Fruit fly (Drosophila melanogaster) whole organism, embryonic: ENCODE measurements around the gene CG13126.
A peak's percentile ranks its signal among the peaks of the same experiment; 100 is the strongest.

ENCODE experiments used
- Adf1 ChIP-seq: fragments of 200-800 bp; sonication (Bioruptor generic); IDR thresholded peaks from 2 replicates; pipeline ENCODE4 v1.3.6; 2022; ENCODE audit warnings: missing biosample characterization, missing genetic modification characterization
- B-H2 ChIP-seq: fragments of 200-800 bp; sonication (Bioruptor generic); optimal IDR thresholded peaks from 2 replicates; lab custom pipeline; 2018; ENCODE audit warnings: missing biosample characterization, mild to moderate bottlenecking, missing genetic modification characterization
- CG10543 ChIP-seq: fragments of 200-800 bp; sonication (Bioruptor generic); optimal IDR thresholded peaks from 3 replicates; lab custom pipeline; 2017; ENCODE audit warnings: missing biosample characterization, mild to moderate bottlenecking, missing genetic modification characterization, moderate library complexity
- CG11247 ChIP-seq: fragments of 200-800 bp; sonication (Bioruptor generic); IDR thresholded peaks from 2 replicates; pipeline ENCODE4 v1.3.6; 2022; ENCODE audit warnings: missing biosample characterization, missing genetic modification characterization
- CG11695 ChIP-seq: fragments of 200-800 bp; sonication (Bioruptor generic); IDR thresholded peaks from 3 replicates; pipeline ENCODE4 v1.3.6; 2022; ENCODE audit warnings: missing biosample characterization, missing genetic modification characterization
- CG12769 ChIP-seq: fragments of 200-800 bp; sonication (Bioruptor generic); optimal IDR thresholded peaks from 2 replicates; lab custom pipeline; 2019; ENCODE audit warnings: missing biosample characterization, mild to moderate bottlenecking, missing genetic modification characterization, moderate library complexity
- CG13287 ChIP-seq: fragments of 200-800 bp; sonication (Bioruptor generic); IDR thresholded peaks from 2 replicates; pipeline ENCODE4 v1.3.6; 2022; ENCODE audit warnings: missing biosample characterization, missing genetic modification characterization; ENCODE audit not compliant: partially characterized antibody
- CG13894 ChIP-seq: fragments of 200-800 bp; sonication (Bioruptor generic); optimal IDR thresholded peaks from 3 replicates; lab custom pipeline; 2018; ENCODE audit warnings: missing biosample characterization, mild to moderate bottlenecking, missing genetic modification characterization, moderate library complexity
- CG15514 ChIP-seq: fragments of 200-800 bp; sonication (Bioruptor generic); optimal IDR thresholded peaks from 3 replicates; lab custom pipeline; 2017; ENCODE audit warnings: missing biosample characterization, missing genetic modification characterization, mild to moderate bottlenecking, moderate library complexity, missing genetic modification reagents
- CG30403 ChIP-seq: fragments of 200-800 bp; sonication (Bioruptor generic); optimal IDR thresholded peaks from 3 replicates; lab custom pipeline; 2016; ENCODE audit warnings: missing biosample characterization, missing genetic modification characterization
- CG3163 ChIP-seq: fragments of 200-800 bp; sonication (Bioruptor generic); optimal IDR thresholded peaks from 3 replicates; lab custom pipeline; 2016; ENCODE audit warnings: missing biosample characterization, missing genetic modification characterization
- CG32532 ChIP-seq: fragments of 200-800 bp; sonication (Bioruptor generic); IDR thresholded peaks from 2 replicates; pipeline ENCODE4 v1.3.6; 2022; ENCODE audit warnings: missing biosample characterization, missing genetic modification characterization
- CG33557 ChIP-seq: fragments of 200-800 bp; sonication (Bioruptor generic); optimal IDR thresholded peaks from 2 replicates; lab custom pipeline; 2019; ENCODE audit warnings: missing biosample characterization, mild to moderate bottlenecking, missing genetic modification characterization, moderate library complexity
- CG34422 ChIP-seq: fragments of 200-800 bp; sonication (Bioruptor generic); IDR thresholded peaks from 3 replicates; pipeline ENCODE4 v1.3.6; 2022; ENCODE audit warnings: missing biosample characterization, missing genetic modification characterization
- CG6175 ChIP-seq: fragments of 200-800 bp; sonication (Bioruptor generic); IDR thresholded peaks from 3 replicates; pipeline ENCODE4 v1.3.6; 2022; ENCODE audit warnings: missing biosample characterization, missing genetic modification characterization
- CG8290 ChIP-seq, 3 experiments: fragments of 200-800 bp; sonication (Bioruptor generic); optimal IDR thresholded peaks; 2 replicates each; lab custom pipeline; 2016 to 2019; ENCODE audit warnings: missing biosample characterization in 3 of 3, missing genetic modification characterization in 3 of 3, mild to moderate bottlenecking in 2 of 3, moderate library complexity in 1 of 3
- CG9797 ChIP-seq: fragments of 200-800 bp; sonication (Bioruptor generic); optimal IDR thresholded peaks from 3 replicates; lab custom pipeline; 2018; ENCODE audit warnings: missing biosample characterization, mild to moderate bottlenecking, missing genetic modification characterization
- CTCF ChIP-seq: fragments of 200-800 bp; sonication (Bioruptor generic); optimal IDR thresholded peaks from 2 replicates; lab custom pipeline; 2017; ENCODE audit warnings: missing biosample characterization, mild to moderate bottlenecking, missing genetic modification characterization, moderate library complexity
- D ChIP-seq, 2 experiments: fragments of 200-800 bp in 1 of 2; fragments of >200 bp in 1 of 2; sonication (Bioruptor generic) in 1 of 2; optimal IDR thresholded peaks; 2 replicates in 1 of 2; 3 replicates in 1 of 2; lab custom pipeline; 2017; ENCODE audit warnings: mild to moderate bottlenecking in 1 of 2, missing biosample characterization in 1 of 2, missing genetic modification characterization in 1 of 2, missing genetic modification reagents in 1 of 2
- Dbx ChIP-seq: fragments of 200-800 bp; sonication (Bioruptor generic); IDR thresholded peaks from 3 replicates; pipeline ENCODE4 v1.3.6; 2022; ENCODE audit warnings: missing biosample characterization, missing genetic modification characterization
- Deaf1 ChIP-seq: fragments of 200-800 bp; optimal IDR thresholded peaks from 3 replicates; lab custom pipeline; 2019; ENCODE audit warnings: missing biosample characterization, mild to moderate bottlenecking, missing genetic modification characterization, moderate library complexity
- HHEX ChIP-seq: fragments of 200-800 bp; sonication (Bioruptor generic); optimal IDR thresholded peaks from 3 replicates; lab custom pipeline; 2017; ENCODE audit warnings: missing biosample characterization, mild to moderate bottlenecking, missing genetic modification characterization, missing genetic modification reagents
- HLH3B ChIP-seq: fragments of 200-800 bp; sonication (Bioruptor generic); IDR thresholded peaks from 2 replicates; pipeline ENCODE4 v1.3.6; 2022; ENCODE audit warnings: missing biosample characterization, missing genetic modification characterization
- Jarid2 ChIP-seq: fragments of 200-800 bp; sonication (Bioruptor generic); optimal IDR thresholded peaks from 3 replicates; lab custom pipeline; 2017; ENCODE audit warnings: mild to moderate bottlenecking, missing biosample characterization, missing genetic modification reagents, missing genetic modification characterization
- Mad ChIP-seq: fragments of 200-800 bp; sonication (Bioruptor generic); optimal IDR thresholded peaks from 2 replicates; lab custom pipeline; 2016; ENCODE audit warnings: missing biosample characterization, missing genetic modification characterization
- PHDP ChIP-seq: fragments of 200-800 bp; sonication (Bioruptor generic); optimal IDR thresholded peaks from 3 replicates; lab custom pipeline; 2018; ENCODE audit warnings: missing biosample characterization, mild to moderate bottlenecking, missing genetic modification characterization, moderate library complexity
- Rfx ChIP-seq: fragments of 200-800 bp; sonication (Bioruptor generic); IDR thresholded peaks from 2 replicates; pipeline ENCODE4 v1.3.6; 2022; ENCODE audit warnings: missing biosample characterization, missing genetic modification characterization
- Sry-β ChIP-seq: fragments of 200-800 bp; sonication (Bioruptor generic); optimal IDR thresholded peaks from 2 replicates; lab custom pipeline; 2018; ENCODE audit warnings: missing biosample characterization, mild to moderate bottlenecking, missing genetic modification characterization, moderate library complexity
- Trl ChIP-seq, 3 experiments: fragments of >200 bp in 2 of 3; fragments of 200-800 bp in 1 of 3; sonication (Bioruptor generic) in 1 of 3; optimal IDR thresholded peaks; 2 replicates in 1 of 3; 3 replicates in 2 of 3; lab custom pipeline; 2016 to 2017; ENCODE audit warnings: missing biosample characterization in 1 of 3, missing genetic modification characterization in 1 of 3
- ash1 ChIP-seq: fragments of 200-800 bp; sonication (Bioruptor generic); optimal IDR thresholded peaks from 2 replicates; lab custom pipeline; 2018; ENCODE audit warnings: missing biosample characterization, mild to moderate bottlenecking, missing genetic modification characterization
- caup ChIP-seq: fragments of 200-800 bp; sonication (Bioruptor generic); optimal IDR thresholded peaks from 3 replicates; lab custom pipeline; 2017; ENCODE audit warnings: missing biosample characterization, mild to moderate bottlenecking, missing genetic modification characterization, moderate library complexity; ENCODE audit not compliant: severe bottlenecking
- cg ChIP-seq: fragments of 200-800 bp; sonication (Bioruptor generic); optimal IDR thresholded peaks from 3 replicates; lab custom pipeline; 2019; ENCODE audit warnings: missing biosample characterization, mild to moderate bottlenecking, missing genetic modification characterization, moderate library complexity
- chinmo ChIP-seq: fragments of 200-800 bp; sonication (Bioruptor generic); IDR thresholded peaks from 4 replicates; pipeline ENCODE4 v1.3.6; 2022; ENCODE audit warnings: missing biosample characterization, missing genetic modification characterization; ENCODE audit not compliant: partially characterized antibody
- dpn ChIP-seq, 2 experiments: fragments of 200-800 bp; sonication (Bioruptor generic); optimal IDR thresholded peaks; 3 replicates each; lab custom pipeline; 2016; ENCODE audit warnings: missing biosample characterization in 2 of 2, missing genetic modification characterization in 2 of 2
- ftz-f1 ChIP-seq: fragments of 200-800 bp; sonication (Bioruptor generic); optimal IDR thresholded peaks from 2 replicates; lab custom pipeline; 2016; ENCODE audit warnings: missing biosample characterization, missing genetic modification characterization
- kay ChIP-seq: fragments of 200-800 bp; sonication (Bioruptor generic); optimal IDR thresholded peaks from 2 replicates; lab custom pipeline; 2016; ENCODE audit warnings: missing biosample characterization, missing genetic modification characterization
- knrl ChIP-seq: fragments of 200-800 bp; sonication (Bioruptor generic); IDR thresholded peaks from 3 replicates; pipeline ENCODE4 v1.3.6; 2022; ENCODE audit warnings: missing biosample characterization, missing genetic modification characterization; ENCODE audit not compliant: partially characterized antibody
- lab ChIP-seq: fragments of 200-800 bp; sonication (Bioruptor generic); optimal IDR thresholded peaks from 3 replicates; lab custom pipeline; 2017; ENCODE audit warnings: missing biosample characterization, missing genetic modification characterization, mild to moderate bottlenecking, moderate library complexity, missing genetic modification reagents
- nom ChIP-seq: fragments of 200-800 bp; sonication (Bioruptor generic); optimal IDR thresholded peaks from 2 replicates; lab custom pipeline; 2017; ENCODE audit warnings: missing biosample characterization, missing genetic modification characterization, mild to moderate bottlenecking, moderate library complexity, missing genetic modification reagents
- pb ChIP-seq: fragments of 200-800 bp; sonication (Bioruptor generic); optimal IDR thresholded peaks from 3 replicates; lab custom pipeline; 2016; ENCODE audit warnings: missing biosample characterization, missing genetic modification characterization
- pzg ChIP-seq: fragments of 200-800 bp; sonication (Bioruptor generic); optimal IDR thresholded peaks from 3 replicates; lab custom pipeline; 2018; ENCODE audit warnings: missing biosample characterization, mild to moderate bottlenecking, missing genetic modification characterization, moderate library complexity
- rib ChIP-seq: fragments of 200-800 bp; sonication (Bioruptor generic); IDR thresholded peaks from 2 replicates; pipeline ENCODE4 v1.3.6; 2022; ENCODE audit warnings: missing biosample characterization, missing genetic modification characterization
- scrt ChIP-seq: fragments of 200-800 bp; sonication (Bioruptor generic); optimal IDR thresholded peaks from 2 replicates; lab custom pipeline; 2018; ENCODE audit warnings: missing biosample characterization, mild to moderate bottlenecking, missing genetic modification characterization, moderate library complexity
- seq ChIP-seq: fragments of 200-800 bp; sonication (Bioruptor generic); IDR thresholded peaks from 2 replicates; pipeline ENCODE4 v1.3.6; 2022; ENCODE audit warnings: missing biosample characterization, missing genetic modification characterization
- sim ChIP-seq: fragments of 200-800 bp; sonication (Bioruptor generic); IDR thresholded peaks from 2 replicates; pipeline ENCODE4 v1.3.6; 2022; ENCODE audit warnings: missing biosample characterization, missing genetic modification characterization
- slp2 ChIP-seq: fragments of 200-800 bp; sonication (Bioruptor generic); optimal IDR thresholded peaks from 2 replicates; lab custom pipeline; 2016; ENCODE audit warnings: missing biosample characterization, missing genetic modification characterization
- wek ChIP-seq: fragments of 200-800 bp; sonication (Bioruptor generic); optimal IDR thresholded peaks from 3 replicates; lab custom pipeline; 2018; ENCODE audit warnings: missing biosample characterization, mild to moderate bottlenecking, missing genetic modification characterization, moderate library complexity
- wor ChIP-seq: fragments of 200-800 bp; sonication (Bioruptor generic); IDR thresholded peaks from 2 replicates; pipeline ENCODE4 v1.3.6; 2022; ENCODE audit warnings: missing biosample characterization, missing genetic modification characterization

Gene CG13126

dm6 chr2L:9947265-9947664 lies 6.7 kb downstream of the CG13126 start, which contains the start of gene CG5853 (continued):
- TF ChIP-seq CG30403 (GFP tag; lab: Kevin White, UChicago), result no peak
- TF ChIP-seq pzg (GFP tag; lab: Kevin White, UChicago), result peak; percentile 11
- peak; percentile 25 for TF ChIP-seq CG3163 (GFP tag; lab: Kevin White, UChicago)
- TF ChIP-seq scrt (GFP tag; lab: Kevin White, UChicago), result no peak
- no peak for TF ChIP-seq CG9797 (GFP tag; lab: Kevin White, UChicago)
- peak; percentile 12; the same call in 1 of the 2 replicates for TF ChIP-seq CG13287 (GFP tag; lab: Robert Waterston, UW)
- TF ChIP-seq Jarid2 (GFP tag; lab: Kevin White, UChicago), result peak; percentile 40
- TF ChIP-seq sim, result no peak
- TF ChIP-seq D (optimal IDR thresholded peaks at IDR 0.05; lab: Kevin White, UChicago), result no peak
- no peak for TF ChIP-seq D (GFP tag; optimal IDR thresholded peaks at IDR 0.05; lab: Kevin White, UChicago)
- no peak for TF ChIP-seq CTCF (GFP tag; lab: Kevin White, UChicago)
- TF ChIP-seq wor, result no peak
- TF ChIP-seq knrl, result no peak
- peak; percentile 52; the same call in 1 of the 2 replicates for TF ChIP-seq CG32532 (GFP tag; lab: Robert Waterston, UW)
- TF ChIP-seq Adf1 (GFP tag; lab: Robert Waterston, UW), result peak; percentile 34; the same call in 1 of the 2 replicates
- TF ChIP-seq lab (GFP tag; lab: Kevin White, UChicago), result peak; percentile 70
- peak; percentile 35 for TF ChIP-seq ftz-f1
- peak; percentile 39 for TF ChIP-seq cg (GFP tag; lab: Kevin White, UChicago)
- peak; percentile 53; the same call in 1 of the 3 replicates for TF ChIP-seq CG6175 (GFP tag; lab: Robert Waterston, UW)
- TF ChIP-seq PHDP (tag; lab: Kevin White, UChicago), result peak; percentile 4
- TF ChIP-seq Trl (optimal IDR thresholded peaks at IDR 0.05; lab: Kevin White, UChicago), result no peak
- TF ChIP-seq Trl (GFP tag; optimal IDR thresholded peaks at IDR 0.05; lab: Kevin White, UChicago), result no peak
- peak; percentile 25 for TF ChIP-seq CG15514 (GFP tag; lab: Kevin White, UChicago)
- TF ChIP-seq dpn (GFP tag; optimal IDR thresholded peaks at IDR 0.05; lab: Kevin White, UChicago), result no peak
- peak; percentile 52 for TF ChIP-seq ash1
- no peak for TF ChIP-seq Sry-β (GFP tag; lab: Kevin White, UChicago)
- TF ChIP-seq seq (GFP tag; lab: Robert Waterston, UW), result no peak
- TF ChIP-seq B-H2 (GFP tag; lab: Kevin White, UChicago), result peak; percentile 63
- TF ChIP-seq CG33557, result no peak
- peak; percentile 52 for TF ChIP-seq Rfx (GFP tag; lab: Robert Waterston, UW)
- TF ChIP-seq CG34422 (GFP tag; lab: Robert Waterston, UW), result 0 out of 3 replicates have a peak, but pooled peaks have one; percentile 21
- no peak for TF ChIP-seq Mad
- no peak for TF ChIP-seq CG8290 (GFP tag; optimal IDR thresholded peaks at IDR 0.05; lab: Kevin White, UChicago)
- peak in 1 of 2 experiments; percentile 73 for TF ChIP-seq CG8290 (tag; optimal IDR thresholded peaks at IDR 0.05; lab: Kevin White, UChicago)
- TF ChIP-seq slp2 (GFP tag; lab: Kevin White, UChicago), result no peak
- peak; percentile 97 for TF ChIP-seq Deaf1 (tag; lab: Kevin White, UChicago)
- peak; percentile 99 for TF ChIP-seq CG12769 (tag; lab: Kevin White, UChicago)
- TF ChIP-seq rib (GFP tag; lab: Robert Waterston, UW), result 0 out of 2 replicates have a peak, but pooled peaks have one; percentile 45
- TF ChIP-seq CG11247, result 0 out of 2 replicates have a peak, but pooled peaks have one; percentile 40
- no peak for TF ChIP-seq kay (GFP tag; lab: Kevin White, UChicago)
- TF ChIP-seq HLH3B (GFP tag; lab: Robert Waterston, UW), result 0 out of 2 replicates have a peak, but pooled peaks have one; percentile 14
- peak; percentile 87; the same call in 3 of the 4 replicates for TF ChIP-seq chinmo
- TF ChIP-seq CG11695, result 0 out of 3 replicates have a peak, but pooled peaks have one; percentile 30
- TF ChIP-seq Dbx (GFP tag; lab: Robert Waterston, UW), result 0 out of 3 replicates have a peak, but pooled peaks have one; percentile 39
- TF ChIP-seq pb (GFP tag; lab: Kevin White, UChicago), result peak; percentile 1
- TF ChIP-seq caup, result peak; percentile 36
- peak; percentile 13 for TF ChIP-seq HHEX
- peak; percentile 83 for TF ChIP-seq CG13894 (tag; lab: Kevin White, UChicago)
- peak; percentile 78 for TF ChIP-seq CG10543 (GFP tag; lab: Kevin White, UChicago)
- peak; percentile 74 for TF ChIP-seq nom (GFP tag; lab: Kevin White, UChicago)
- TF ChIP-seq wek (GFP tag; lab: Kevin White, UChicago), result no peak
